Worm (Caenorhabditis elegans) whole organism, mixed stage, embryonic: Measurements from ENCODE around the gene egl-19.

Source experiments
- blmp-1 ChIP-seq: fragments of 150-350 bp; optimal IDR thresholded peaks from 2 replicates; lab custom pipeline; 2014; ENCODE audit warnings: missing biosample characterization, missing genetic modification characterization
- ces-1 ChIP-seq: fragments of 150-350 bp; optimal IDR thresholded peaks from 2 replicates; lab custom pipeline; 2014; ENCODE audit warnings: missing biosample characterization, missing genetic modification reagents, missing genetic modification characterization
- lin-13 ChIP-seq: fragments of 150-350 bp; optimal IDR thresholded peaks from 2 replicates; lab custom pipeline; 2014; ENCODE audit warnings: missing biosample characterization, missing genetic modification characterization
- nhr-2 ChIP-seq: fragments of 150-350 bp; optimal IDR thresholded peaks from 2 replicates; lab custom pipeline; 2014; ENCODE audit warnings: missing biosample characterization, missing genetic modification characterization
- nhr-28 ChIP-seq: fragments of 150-350 bp; optimal IDR thresholded peaks from 2 replicates; lab custom pipeline; 2014; ENCODE audit warnings: missing biosample characterization, missing genetic modification characterization
- nhr-76 ChIP-seq: sonication (generic microtip); optimal IDR thresholded peaks from 2 replicates; lab custom pipeline; 2017; ENCODE audit warnings: missing biosample characterization, missing genetic modification characterization
- pha-4 ChIP-seq: fragments of 150-350 bp; optimal IDR thresholded peaks from 2 replicates; lab custom pipeline; 2018; ENCODE audit warnings: missing biosample characterization, missing genetic modification reagents, missing genetic modification characterization
- snpc-4 ChIP-seq: fragments of 150-350 bp; optimal IDR thresholded peaks from 2 replicates; lab custom pipeline; 2014; ENCODE audit warnings: missing biosample characterization, missing genetic modification characterization
- tbx-8 ChIP-seq: fragments of 200-800 bp; sonication (Bioruptor generic); optimal IDR thresholded peaks from 2 replicates; lab custom pipeline; 2018; ENCODE audit warnings: mild to moderate bottlenecking, missing genetic modification characterization, moderate library complexity, missing compliant biosample characterization

DNA sequence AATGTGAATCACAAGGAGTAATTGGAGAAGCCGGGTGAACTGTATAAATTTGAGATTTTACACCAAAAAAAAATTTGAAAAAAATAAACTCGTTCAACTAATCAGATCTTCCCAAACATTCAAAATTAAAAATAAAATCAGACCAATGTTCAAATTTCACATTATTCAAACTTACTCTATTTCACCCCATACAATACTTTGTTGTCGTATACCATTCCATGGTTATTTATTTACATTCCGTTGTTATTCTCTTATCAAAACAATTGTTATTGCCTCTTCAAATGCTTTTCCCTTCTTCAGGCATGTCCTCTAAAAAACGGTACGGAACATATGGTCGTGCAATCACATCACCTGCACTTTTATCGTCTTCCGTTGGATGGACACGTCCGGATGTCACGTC, 18.8 kb downstream of the egl-19 start, which contains the start of gene unc-82:
- TF ChIP-seq snpc-4 (tag; lab: Kevin White, UChicago) (no peak), nhr-28 (tag; lab: Kevin White, UChicago) (no peak), nhr-76 (tag; lab: Kevin White, UChicago) (no peak), tbx-8 (GFP tag; lab: Kevin White, UChicago) (no peak), pha-4 (tag; lab: Kevin White, UChicago) (no peak), ces-1 (GFP tag; lab: Kevin White, UChicago) (no peak), lin-13 (no peak), blmp-1 (no peak), nhr-2 (tag; lab: Kevin White, UChicago) (no peak)
